Worm (Caenorhabditis elegans) whole organism, young adult: ENCODE data around the gene cyb-1.

Experiments used
- C17E4.6 ChIP-seq: fragments of 200-800 bp; sonication (Bioruptor generic); IDR thresholded peaks from 2 replicates; pipeline ENCODE4 v1.3.6; 2022; ENCODE audit warnings: missing genetic modification reagents, missing genetic modification characterization, missing compliant biosample characterization
- Y67H2A.10 ChIP-seq: fragments of 200-800 bp; sonication (Bioruptor generic); conservative IDR thresholded peaks from 2 replicates; pipeline ENCODE4 v1.3.6; 2022; ENCODE audit warnings: missing genetic modification reagents, missing genetic modification characterization, missing compliant biosample characterization
- Y79H2A.3 ChIP-seq: fragments of 200-800 bp; sonication (Bioruptor generic); conservative IDR thresholded peaks from 2 replicates; pipeline ENCODE4 v1.3.6; 2022; ENCODE audit warnings: missing genetic modification reagents, missing genetic modification characterization, missing compliant biosample characterization
- Y95B8A.8 ChIP-seq: fragments of 200-800 bp; sonication (Bioruptor generic); IDR thresholded peaks from 2 replicates; pipeline ENCODE4 v1.3.6; 2022; ENCODE audit warnings: missing genetic modification reagents, missing genetic modification characterization, missing compliant biosample characterization
- bed-2 ChIP-seq: fragments of 200-800 bp; sonication (Bioruptor generic); IDR thresholded peaks from 2 replicates; pipeline ENCODE4 v1.3.6; 2022; ENCODE audit warnings: missing genetic modification reagents, missing genetic modification characterization, missing compliant biosample characterization
- dpl-1 ChIP-seq: fragments of 150-350 bp; optimal IDR thresholded peaks from 2 replicates; lab custom pipeline; 2014; ENCODE audit warnings: missing biosample characterization, missing genetic modification reagents, missing genetic modification characterization
- ets-4 ChIP-seq: fragments of 200-800 bp; sonication (Bioruptor generic); optimal IDR thresholded peaks from 2 replicates; lab custom pipeline; 2018; ENCODE audit warnings: mild to moderate bottlenecking, missing genetic modification characterization, missing compliant biosample characterization
- lin-40 ChIP-seq: sonication (generic microtip); optimal IDR thresholded peaks from 2 replicates; lab custom pipeline; 2016; ENCODE audit warnings: missing genetic modification characterization, mild to moderate bottlenecking, missing compliant biosample characterization, missing genotype, missing genetic modification reagents
- madf-6 ChIP-seq: fragments of 200-800 bp; sonication (Bioruptor generic); IDR thresholded peaks from 2 replicates; pipeline ENCODE4 v1.3.6; 2022; ENCODE audit warnings: missing genetic modification reagents, missing genetic modification characterization, missing compliant biosample characterization
- nfya-1 ChIP-seq: sonication (generic microtip); optimal IDR thresholded peaks from 2 replicates; lab custom pipeline; 2017; ENCODE audit warnings: antibody characterized with exemption, missing compliant biosample characterization, missing genetic modification characterization, borderline replicate concordance; ENCODE audit not compliant: insufficient read depth
- pha-4 ChIP-seq: fragments of 150-350 bp; sonication (generic microtip); optimal IDR thresholded peaks from 2 replicates; lab custom pipeline; 2014; ENCODE audit warnings: missing biosample characterization, missing genetic modification reagents, missing genetic modification characterization
- rec-8 ChIP-seq, 2 experiments: sonication (generic microtip); optimal IDR thresholded peaks; 2 replicates each; lab custom pipeline; 2016; ENCODE audit warnings: mild to moderate bottlenecking in 2 of 2, missing genetic modification characterization in 2 of 2, missing genetic modification reagents in 2 of 2, missing genotype in 2 of 2, missing biosample characterization in 1 of 2, missing compliant biosample characterization in 1 of 2, moderate library complexity in 1 of 2
- rpc-1 ChIP-seq, 2 experiments: fragments of 150-350 bp in 1 of 2; sonication (generic microtip) in 1 of 2; optimal IDR thresholded peaks; 2 replicates each; lab custom pipeline; 2014 to 2018; ENCODE audit warnings: missing biosample characterization in 1 of 2, missing genetic modification characterization in 1 of 2, missing genetic modification reagents in 1 of 2, missing genotype in 1 of 2
- ztf-18 ChIP-seq: sonication (generic microtip); optimal IDR thresholded peaks from 2 replicates; lab custom pipeline; 2016; ENCODE audit warnings: missing genotype, mild to moderate bottlenecking, missing genetic modification characterization, missing compliant biosample characterization

- TF ChIP-seq rpc-1 (optimal IDR thresholded peaks at IDR 0.05; lab: Kevin White, UChicago) (no peak), rpc-1 (tag; optimal IDR thresholded peaks at IDR 0.05; lab: Kevin White, UChicago) (no peak), dpl-1 (GFP tag; lab: Kevin White, UChicago) (no peak), rec-8 (tag; optimal IDR thresholded peaks at IDR 0.05; lab: Kevin White, UChicago) (no peak), Y95B8A.8 (GFP tag; lab: Robert Waterston, UW) (no peak), Y67H2A.10 (no peak), C17E4.6 (GFP tag; lab: Robert Waterston, UW) (no peak), pha-4 (tag; lab: Kevin White, UChicago) (no peak), ets-4 (no peak), bed-2 (GFP tag; lab: Robert Waterston, UW) (no peak), nfya-1 (tag; lab: Kevin White, UChicago) (no peak), madf-6 (GFP tag; lab: Robert Waterston, UW) (no peak), ztf-18 (no peak), lin-40 (tag; lab: Kevin White, UChicago) (no peak), Y79H2A.3 (GFP tag; lab: Robert Waterston, UW) (no peak)
Measured at ce11 chrIV:10701866-10702458, 33.1 kb upstream of the cyb-1 start.
